Fruit fly (Drosophila melanogaster) whole organism, pupa: ENCODE measurements around the gene CG9166.
"Not testable (repeated sequence)": the region's sequence is repeated elsewhere in the genome, so short reads cannot be mapped to it uniquely, and the experiment has no call there.

Source experiments
- CG14655 ChIP-seq: fragments of 200-800 bp; sonication (Bioruptor generic); optimal IDR thresholded peaks from 3 replicates; lab custom pipeline; 2017; ENCODE audit warnings: mild to moderate bottlenecking, missing biosample characterization, missing genetic modification reagents, missing genetic modification characterization
- CG4496 ChIP-seq: fragments of 200-800 bp; sonication (Bioruptor generic); IDR thresholded peaks from 3 replicates; pipeline ENCODE4 v1.3.6; 2022; ENCODE audit warnings: missing biosample characterization, missing genetic modification characterization
- CG8159 ChIP-seq: fragments of 200-800 bp; sonication (Bioruptor generic); optimal IDR thresholded peaks from 3 replicates; lab custom pipeline; 2018; ENCODE audit warnings: missing biosample characterization, mild to moderate bottlenecking, missing genetic modification characterization, moderate library complexity
- Ets98B ChIP-seq: fragments of 200-800 bp; sonication (Bioruptor generic); IDR thresholded peaks from 2 replicates; pipeline ENCODE4 v1.3.6; 2022; ENCODE audit warnings: missing biosample characterization, missing genetic modification characterization
- Pif1B ChIP-seq: fragments of 200-800 bp; sonication (Bioruptor generic); optimal IDR thresholded peaks from 3 replicates; lab custom pipeline; 2016; ENCODE audit warnings: missing biosample characterization, missing genetic modification characterization
- rn ChIP-seq: fragments of 200-800 bp; sonication (Bioruptor generic); IDR thresholded peaks from 2 replicates; pipeline ENCODE4 v1.3.6; 2022; ENCODE audit warnings: missing biosample characterization, missing genetic modification characterization

DNA sequence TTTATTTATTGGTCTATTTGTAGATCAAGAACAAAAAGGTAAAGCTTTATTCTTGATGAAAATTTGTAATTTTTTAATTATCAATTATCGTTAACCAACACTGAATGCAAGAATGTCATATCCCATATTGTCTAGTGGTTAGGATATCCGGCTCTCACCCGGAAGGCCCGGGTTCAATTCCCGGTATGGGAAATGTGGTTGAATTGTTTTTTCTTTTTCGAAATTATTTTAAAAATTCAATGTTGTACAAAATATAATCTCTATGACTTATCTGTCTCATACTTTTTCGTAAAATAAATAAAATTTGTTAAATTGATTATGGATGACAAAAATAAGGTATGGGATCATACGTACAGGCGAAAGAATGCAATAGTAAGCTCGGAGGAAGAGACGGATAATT is 47.4 kb downstream of the CG9166 start, which contains the start of gene CG32320:
- not testable (repeated sequence) for TF ChIP-seq rn (GFP tag; lab: Robert Waterston, UW); CG4496 (GFP tag; lab: Robert Waterston, UW); Pif1B (GFP tag; lab: Kevin White, UChicago); Ets98B; CG8159 (tag; lab: Kevin White, UChicago); CG14655 (GFP tag; lab: Kevin White, UChicago)
